In the genomic region with DNA sequence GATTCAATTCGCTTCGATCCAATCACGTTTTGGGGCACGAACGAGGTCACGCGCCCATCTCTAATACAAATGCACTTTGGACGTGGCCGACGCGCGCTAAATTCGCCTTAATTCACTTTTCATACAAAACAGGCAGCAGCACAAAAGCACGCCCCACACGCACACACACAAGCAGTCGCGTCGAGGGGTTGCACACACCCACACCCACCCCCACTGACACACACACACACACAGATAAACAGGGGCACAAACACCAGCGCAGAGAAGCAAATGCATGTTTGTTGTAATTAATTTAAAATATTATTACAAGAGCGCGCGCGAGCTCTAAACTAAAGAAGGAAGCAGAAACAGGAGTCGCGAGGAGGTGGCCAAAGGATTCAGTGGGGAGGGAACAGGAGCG, we compare ENCODE assay signal across 2 fruit fly cellular contexts.
TF ChIP-seq lines count a peak whose summit lies in the region.

No protein-coding gene starts in this region.

- no peak for TF ChIP-seq CTCF in whole organism, embryonic (GFP tag; optimal IDR thresholded peaks at IDR 0.05; lab: Kevin White, UChicago)

TF ChIP-seq in whole organism, embryonic, 481 proteins besides CTCF, POLR2A, EP300 and RAD21:
- TF ChIP-seq ro (GFP tag; IDR thresholded peaks at IDR 0.05; lab: Robert Waterston, UW) (no peak), ac (GFP tag; optimal IDR thresholded peaks at IDR 0.05; lab: Kevin White, UChicago) (no peak), Ets65A (GFP tag; lab: Kevin White, UChicago) (peak; percentile 69), CG17361 (GFP tag; IDR thresholded peaks at IDR 0.05; lab: Robert Waterston, UW) (no peak), CG43689 (GFP tag; IDR thresholded peaks at IDR 0.05; lab: Robert Waterston, UW) (no peak), CG11247 (GFP tag; IDR thresholded peaks at IDR 0.05; lab: Robert Waterston, UW) (no peak), CG10267 (tag; optimal IDR thresholded peaks at IDR 0.05; lab: Kevin White, UChicago) (no peak), HHEX (GFP tag; optimal IDR thresholded peaks at IDR 0.05; lab: Kevin White, UChicago) (no peak), CG17385 (GFP tag; optimal IDR thresholded peaks at IDR 0.05; lab: Kevin White, UChicago) (no peak), CG11456 (GFP tag; IDR thresholded peaks at IDR 0.05; lab: Robert Waterston, UW) (0 out of 3 replicates have a peak, but pooled peaks have one; percentile 5), CG34422 (GFP tag; IDR thresholded peaks at IDR 0.05; lab: Robert Waterston, UW) (no peak), CG13424 (tag; optimal IDR thresholded peaks at IDR 0.05; lab: Kevin White, UChicago) (no peak), Spps (tag; optimal IDR thresholded peaks at IDR 0.05; lab: Kevin White, UChicago) (no peak), Med (GFP tag; lab: Kevin White, UChicago) (peak; percentile 12), sens-2 (GFP tag; IDR thresholded peaks at IDR 0.05; lab: Robert Waterston, UW) (no peak)

TF ChIP-seq in whole organism, wandering third instar larva, 38 proteins besides CTCF, POLR2A, EP300 and RAD21:
- no peak for TF ChIP-seq Sp1 (GFP tag; optimal IDR thresholded peaks at IDR 0.05; lab: Kevin White, UChicago)
- no peak for TF ChIP-seq h (GFP tag; optimal IDR thresholded peaks at IDR 0.05; lab: Kevin White, UChicago)
- no peak for TF ChIP-seq sage (GFP tag; optimal IDR thresholded peaks at IDR 0.05; lab: Kevin White, UChicago)
- TF ChIP-seq Hr83 (GFP tag; optimal IDR thresholded peaks at IDR 0.05; lab: Kevin White, UChicago; ENCODE audit: poor library complexity, severe bottlenecking): no peak
- peak; percentile 60 for TF ChIP-seq Dfd (GFP tag; optimal IDR thresholded peaks at IDR 0.05; lab: Kevin White, UChicago)
- no peak for TF ChIP-seq Abd-B (GFP tag; optimal IDR thresholded peaks at IDR 0.05; lab: Kevin White, UChicago)

Comparison
In these comparisons a context has a peak if more than half of its experiments do, and no peak if none do; other contexts are left out.
1. Of the 10 proteins assayed by ChIP-seq in both whole organism, embryonic and whole organism, wandering third instar larva: peak only in whole organism, embryonic: none; only in whole organism, wandering third instar larva: Dfd; in both: none; in neither: 9.